Fruit fly (Drosophila melanogaster) whole organism, embryonic: ENCODE measurements around the gene Cwc25.
A peak's percentile ranks its signal among the peaks of the same experiment; 100 is the strongest.

Source experiments
- ATbp ChIP-seq: fragments of 200-800 bp; sonication (Bioruptor generic); optimal IDR thresholded peaks from 2 replicates; lab custom pipeline; 2017; ENCODE audit warnings: missing biosample characterization, mild to moderate bottlenecking, missing genetic modification characterization, missing genetic modification reagents
- Awh ChIP-seq: fragments of 200-800 bp; sonication (Bioruptor generic); IDR thresholded peaks from 2 replicates; pipeline ENCODE4, ENCODE4 v1.3.6; 2022; ENCODE audit warnings: missing biosample characterization, missing genetic modification characterization
- CG10366 ChIP-seq: fragments of 200-800 bp; sonication (Bioruptor generic); IDR thresholded peaks from 2 replicates; pipeline ENCODE4 v1.3.6; 2022; ENCODE audit warnings: missing biosample characterization, missing genetic modification characterization
- CG10462 ChIP-seq: fragments of 200-800 bp; sonication (Bioruptor generic); optimal IDR thresholded peaks from 2 replicates; lab custom pipeline; 2016; ENCODE audit warnings: missing biosample characterization, missing genetic modification characterization
- CG10543 ChIP-seq: fragments of 200-800 bp; sonication (Bioruptor generic); optimal IDR thresholded peaks from 3 replicates; lab custom pipeline; 2017; ENCODE audit warnings: missing biosample characterization, mild to moderate bottlenecking, missing genetic modification characterization, moderate library complexity
- CG10654 ChIP-seq: fragments of 200-800 bp; sonication (Bioruptor generic); optimal IDR thresholded peaks from 2 replicates; lab custom pipeline; 2016; ENCODE audit warnings: missing biosample characterization, missing genetic modification characterization
- CG10979 ChIP-seq: fragments of 200-800 bp; sonication (Bioruptor generic); optimal IDR thresholded peaks from 2 replicates; lab custom pipeline; 2018; ENCODE audit warnings: missing biosample characterization, mild to moderate bottlenecking, missing genetic modification characterization, moderate library complexity
- CG11247 ChIP-seq: fragments of 200-800 bp; sonication (Bioruptor generic); IDR thresholded peaks from 2 replicates; pipeline ENCODE4 v1.3.6; 2022; ENCODE audit warnings: missing biosample characterization, missing genetic modification characterization
- CG12659 ChIP-seq: fragments of 200-800 bp; sonication (Bioruptor generic); optimal IDR thresholded peaks from 3 replicates; lab custom pipeline; 2017; ENCODE audit warnings: mild to moderate bottlenecking, missing biosample characterization, missing genetic modification reagents, missing genetic modification characterization
- CG14014 ChIP-seq: fragments of 200-800 bp; sonication (Bioruptor generic); IDR thresholded peaks from 2 replicates; pipeline ENCODE4 v1.3.6; 2022; ENCODE audit warnings: missing biosample characterization, missing genetic modification characterization
- CG14050 ChIP-seq: fragments of 200-800 bp; sonication (Bioruptor generic); IDR thresholded peaks from 3 replicates; pipeline ENCODE4 v1.3.6; 2022; ENCODE audit warnings: missing biosample characterization, missing genetic modification characterization
- CG14710 ChIP-seq: fragments of 200-800 bp; sonication (Bioruptor generic); optimal IDR thresholded peaks from 3 replicates; lab custom pipeline; 2019; ENCODE audit warnings: missing biosample characterization, mild to moderate bottlenecking, missing genetic modification characterization, moderate library complexity
- CG15011 ChIP-seq: fragments of 200-800 bp; sonication (Bioruptor generic); optimal IDR thresholded peaks from 3 replicates; lab custom pipeline; 2018; ENCODE audit warnings: missing biosample characterization, mild to moderate bottlenecking, missing genetic modification characterization
- CG16779 ChIP-seq: fragments of 200-800 bp; sonication (Bioruptor generic); IDR thresholded peaks from 2 replicates; pipeline ENCODE4 v1.3.6; 2022; ENCODE audit warnings: missing biosample characterization, missing genetic modification characterization
- CG16815 ChIP-seq: fragments of 200-800 bp; sonication (Bioruptor generic); optimal IDR thresholded peaks from 3 replicates; lab custom pipeline; 2017; ENCODE audit warnings: missing biosample characterization, mild to moderate bottlenecking, missing genetic modification characterization
- CG16863 ChIP-seq: fragments of 200-800 bp; sonication (Bioruptor generic); optimal IDR thresholded peaks from 3 replicates; lab custom pipeline; 2016; ENCODE audit warnings: missing biosample characterization, missing genetic modification characterization
- CG3995 ChIP-seq: fragments of 200-800 bp; sonication (Bioruptor generic); optimal IDR thresholded peaks from 3 replicates; lab custom pipeline; 2016; ENCODE audit warnings: missing biosample characterization, missing genetic modification characterization
- CG4854 ChIP-seq: fragments of 200-800 bp; sonication (Bioruptor generic); optimal IDR thresholded peaks from 2 replicates; lab custom pipeline; 2016; ENCODE audit warnings: missing biosample characterization, missing genetic modification characterization, inconsistent platforms
- CG5953 ChIP-seq: fragments of 200-800 bp; sonication (Bioruptor generic); IDR thresholded peaks from 2 replicates; pipeline ENCODE4 v1.3.6; 2022; ENCODE audit warnings: missing biosample characterization, missing genetic modification characterization
- CG6175 ChIP-seq: fragments of 200-800 bp; sonication (Bioruptor generic); IDR thresholded peaks from 3 replicates; pipeline ENCODE4 v1.3.6; 2022; ENCODE audit warnings: missing biosample characterization, missing genetic modification characterization
- CG9437 ChIP-seq: fragments of 200-800 bp; sonication (Bioruptor generic); optimal IDR thresholded peaks from 2 replicates; lab custom pipeline; 2018; ENCODE audit warnings: missing biosample characterization, mild to moderate bottlenecking, missing genetic modification characterization
- CG9727 ChIP-seq: fragments of 200-800 bp; sonication (Bioruptor generic); optimal IDR thresholded peaks from 3 replicates; lab custom pipeline; 2017; ENCODE audit warnings: missing biosample characterization, mild to moderate bottlenecking, missing genetic modification characterization
- CG9876 ChIP-seq: fragments of 200-800 bp; sonication (Bioruptor generic); optimal IDR thresholded peaks from 2 replicates; lab custom pipeline; 2016; ENCODE audit warnings: missing biosample characterization, missing genetic modification characterization
- Dp ChIP-seq: fragments of 200-800 bp; sonication (Bioruptor generic); optimal IDR thresholded peaks from 2 replicates; lab custom pipeline; 2018; ENCODE audit warnings: missing biosample characterization, mild to moderate bottlenecking, missing genetic modification characterization, moderate library complexity
- Fer1 ChIP-seq: fragments of 200-800 bp; sonication (Bioruptor generic); optimal IDR thresholded peaks from 2 replicates; lab custom pipeline; 2017; ENCODE audit warnings: missing biosample characterization, mild to moderate bottlenecking, missing genetic modification characterization
- Fer3 ChIP-seq: fragments of 200-800 bp; sonication (Bioruptor generic); optimal IDR thresholded peaks from 2 replicates; lab custom pipeline; 2018; ENCODE audit warnings: missing biosample characterization, mild to moderate bottlenecking, missing genetic modification characterization, moderate library complexity
- HLH3B ChIP-seq: fragments of 200-800 bp; sonication (Bioruptor generic); IDR thresholded peaks from 2 replicates; pipeline ENCODE4 v1.3.6; 2022; ENCODE audit warnings: missing biosample characterization, missing genetic modification characterization
- Hey ChIP-seq: fragments of 200-800 bp; sonication (Bioruptor generic); optimal IDR thresholded peaks from 3 replicates; lab custom pipeline; 2018; ENCODE audit warnings: missing biosample characterization, mild to moderate bottlenecking, missing genetic modification characterization
- NC2α ChIP-seq: fragments of 200-800 bp; sonication (Bioruptor generic); optimal IDR thresholded peaks from 2 replicates; lab custom pipeline; 2016; ENCODE audit warnings: missing biosample characterization, missing genetic modification characterization
- Nf-YC ChIP-seq: fragments of 200-800 bp; optimal IDR thresholded peaks from 3 replicates; lab custom pipeline; 2019; ENCODE audit warnings: missing biosample characterization, mild to moderate bottlenecking, missing genetic modification characterization, moderate library complexity
- NfI ChIP-seq: fragments of 200-800 bp; sonication (Bioruptor generic); optimal IDR thresholded peaks from 3 replicates; lab custom pipeline; 2018; ENCODE audit warnings: missing biosample characterization, mild to moderate bottlenecking, missing genetic modification characterization, moderate library complexity
- Side ChIP-seq: fragments of 200-800 bp; sonication (Bioruptor generic); optimal IDR thresholded peaks from 2 replicates; lab custom pipeline; 2016; ENCODE audit warnings: missing biosample characterization, missing genetic modification characterization
- Sox102F ChIP-seq: fragments of 200-800 bp; sonication (Bioruptor generic); optimal IDR thresholded peaks from 2 replicates; lab custom pipeline; 2018; ENCODE audit warnings: missing biosample characterization, mild to moderate bottlenecking, missing genetic modification characterization, moderate library complexity
- Spps ChIP-seq: fragments of 200-800 bp; sonication (Bioruptor generic); optimal IDR thresholded peaks from 2 replicates; lab custom pipeline; 2018; ENCODE audit warnings: missing biosample characterization, mild to moderate bottlenecking, missing genetic modification characterization
- bsh ChIP-seq, 2 experiments: fragments of 200-800 bp; sonication (Bioruptor generic); optimal IDR thresholded peaks; 2 replicates each; lab custom pipeline; 2017 to 2018; ENCODE audit warnings: mild to moderate bottlenecking in 2 of 2, missing biosample characterization in 2 of 2, missing genetic modification characterization in 2 of 2, moderate library complexity in 1 of 2
- btn ChIP-seq: fragments of 200-800 bp; sonication (Bioruptor generic); optimal IDR thresholded peaks from 2 replicates; lab custom pipeline; 2016; ENCODE audit warnings: missing biosample characterization, missing genetic modification characterization
- cato ChIP-seq: fragments of 200-800 bp; sonication (Bioruptor generic); optimal IDR thresholded peaks from 2 replicates; lab custom pipeline; 2016; ENCODE audit warnings: missing biosample characterization, missing genetic modification characterization, borderline replicate concordance
- crc ChIP-seq: fragments of 200-800 bp; sonication (Bioruptor generic); optimal IDR thresholded peaks from 2 replicates; lab custom pipeline; 2016; ENCODE audit warnings: missing biosample characterization, missing genetic modification characterization
- gcm ChIP-seq: fragments of 200-800 bp; sonication (Bioruptor generic); optimal IDR thresholded peaks from 2 replicates; lab custom pipeline; 2019; ENCODE audit warnings: missing biosample characterization, mild to moderate bottlenecking, missing genetic modification characterization, moderate library complexity
- gcm2 ChIP-seq: fragments of 200-800 bp; sonication (Bioruptor generic); optimal IDR thresholded peaks from 2 replicates; lab custom pipeline; 2016; ENCODE audit warnings: missing biosample characterization, missing genetic modification characterization
- gfzf ChIP-seq: fragments of 200-800 bp; sonication (Bioruptor generic); optimal IDR thresholded peaks from 2 replicates; lab custom pipeline; 2016; ENCODE audit warnings: missing biosample characterization, mild to moderate bottlenecking, missing genetic modification characterization, moderate library complexity
- grn ChIP-seq: fragments of 200-800 bp; sonication (Bioruptor generic); optimal IDR thresholded peaks from 3 replicates; lab custom pipeline; 2017; ENCODE audit warnings: missing biosample characterization, missing genetic modification characterization
- hkb ChIP-seq, 2 experiments: fragments of 200-800 bp in 1 of 2; fragments of >200 bp in 1 of 2; sonication (Bioruptor generic) in 1 of 2; IDR thresholded peaks in 1 of 2; optimal IDR thresholded peaks in 1 of 2; 2 replicates each; pipeline versions ENCODE4 v1.3.6 to Lab custom; 2017 to 2022; ENCODE audit warnings: missing biosample characterization in 1 of 2, missing genetic modification characterization in 1 of 2
- nerfin-1 ChIP-seq: fragments of 200-800 bp; sonication (Bioruptor generic); optimal IDR thresholded peaks from 3 replicates; lab custom pipeline; 2019; ENCODE audit warnings: missing biosample characterization, mild to moderate bottlenecking, missing genetic modification characterization, moderate library complexity
- otp ChIP-seq: fragments of 200-800 bp; sonication (Bioruptor generic); IDR thresholded peaks from 3 replicates; pipeline ENCODE4, ENCODE4 v1.3.6; 2022; ENCODE audit warnings: missing biosample characterization, missing genetic modification characterization
- psq ChIP-seq: fragments of 200-800 bp; sonication (Bioruptor generic); optimal IDR thresholded peaks from 2 replicates; lab custom pipeline; 2017; ENCODE audit warnings: missing biosample characterization, missing genetic modification characterization
- repo ChIP-seq: fragments of 200-800 bp; sonication (Bioruptor generic); optimal IDR thresholded peaks from 2 replicates; lab custom pipeline; 2016; ENCODE audit warnings: missing biosample characterization, missing genetic modification characterization
- sd ChIP-seq: fragments of 200-800 bp; sonication (Bioruptor generic); optimal IDR thresholded peaks from 3 replicates; lab custom pipeline; 2018; ENCODE audit warnings: missing biosample characterization, mild to moderate bottlenecking, missing genetic modification characterization, moderate library complexity
- sqz ChIP-seq: fragments of 200-800 bp; sonication (Bioruptor generic); optimal IDR thresholded peaks from 3 replicates; lab custom pipeline; 2018; ENCODE audit warnings: missing biosample characterization, mild to moderate bottlenecking, missing genetic modification characterization
- toy ChIP-seq: fragments of 200-800 bp; sonication (Bioruptor generic); IDR thresholded peaks from 2 replicates; pipeline ENCODE4 v1.3.6; 2022; ENCODE audit warnings: missing biosample characterization, missing genetic modification characterization

Gene Cwc25

DNA sequence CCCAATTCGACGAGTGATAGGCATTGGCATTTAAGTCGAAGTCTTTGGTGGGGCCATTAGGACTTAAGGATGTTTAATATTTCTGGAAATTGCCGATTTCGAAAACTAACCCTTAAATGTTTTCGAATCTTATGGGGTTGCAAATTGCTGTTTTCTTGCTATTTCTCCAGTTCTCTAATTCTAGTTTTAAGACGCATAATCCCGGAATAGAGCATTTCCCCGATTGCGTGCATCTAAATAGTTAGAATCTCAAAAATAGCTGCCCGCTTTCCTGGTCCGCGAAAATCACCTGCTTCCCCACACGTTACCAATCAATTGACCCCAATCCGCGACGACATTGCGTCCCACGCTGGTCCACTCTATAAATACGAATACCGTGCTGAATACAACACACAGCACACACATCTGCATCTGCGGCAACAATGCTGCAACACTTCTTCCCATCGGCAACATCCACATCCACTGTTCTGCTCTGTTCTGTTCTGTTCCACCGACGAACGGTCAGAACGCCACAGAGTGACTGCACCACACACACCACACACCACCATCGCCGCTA, 7.1 kb downstream of the Cwc25 start, which contains the start of gene Bacc (continued):
- TF ChIP-seq CG10366 (no peak), CG14710 (tag; lab: Kevin White, UChicago) (peak; percentile 69), CG15011 (GFP tag; lab: Kevin White, UChicago) (peak; percentile 84), repo (GFP tag; lab: Kevin White, UChicago) (peak; percentile 86), bsh (GFP tag; optimal IDR thresholded peaks at IDR 0.05; lab: Kevin White, UChicago) (peak; percentile 79 to 99), CG6175 (no peak), sqz (GFP tag; lab: Kevin White, UChicago) (peak; percentile 81), gcm2 (GFP tag; lab: Kevin White, UChicago) (peak; percentile 77), Hey (peak; percentile 59), nerfin-1 (tag; lab: Kevin White, UChicago) (peak; percentile 67), CG10462 (peak; percentile 79), CG10654 (GFP tag; lab: Kevin White, UChicago) (peak; percentile 80), cato (GFP tag; lab: Kevin White, UChicago) (peak; percentile 61), ATbp (GFP tag; lab: Kevin White, UChicago) (peak; percentile 83), NfI (peak; percentile 83), toy (no peak), gfzf (GFP tag; lab: Kevin White, UChicago) (no peak), gcm (GFP tag; lab: Kevin White, UChicago) (peak; percentile 65), Nf-YC (peak; percentile 64), CG14050 (GFP tag; lab: Robert Waterston, UW) (no peak), CG11247 (GFP tag; lab: Robert Waterston, UW) (no peak), grn (GFP tag; lab: Kevin White, UChicago) (no peak), otp (GFP tag; lab: Robert Waterston, UW) (no peak), hkb (optimal IDR thresholded peaks at IDR 0.05; lab: Kevin White, UChicago) (no peak), hkb (GFP tag; IDR thresholded peaks at IDR 0.05; lab: Robert Waterston, UW) (no peak), CG4854 (GFP tag; lab: Kevin White, UChicago) (peak; percentile 77), Side (GFP tag; lab: Kevin White, UChicago) (peak; percentile 80), Awh (no peak), CG9876 (GFP tag; lab: Kevin White, UChicago) (peak; percentile 79), CG10979 (tag; lab: Kevin White, UChicago) (peak; percentile 75), Sox102F (GFP tag; lab: Kevin White, UChicago) (peak; percentile 88), CG9437 (GFP tag; lab: Kevin White, UChicago) (peak; percentile 90), CG16779 (GFP tag; lab: Robert Waterston, UW) (no peak), Spps (peak; percentile 48), psq (GFP tag; lab: Kevin White, UChicago) (peak; percentile 15), Fer3 (tag; lab: Kevin White, UChicago) (peak; percentile 83), btn (GFP tag; lab: Kevin White, UChicago) (peak; percentile 76), CG10543 (GFP tag; lab: Kevin White, UChicago) (peak; percentile 74), Fer1 (GFP tag; lab: Kevin White, UChicago) (peak; percentile 91), CG12659 (peak; percentile 95), CG9727 (GFP tag; lab: Kevin White, UChicago) (peak; percentile 91), HLH3B (GFP tag; lab: Robert Waterston, UW) (no peak), CG3995 (GFP tag; lab: Kevin White, UChicago) (peak; percentile 73), CG14014 (no peak), CG16863 (GFP tag; lab: Kevin White, UChicago) (peak; percentile 83), NC2α (GFP tag; lab: Kevin White, UChicago) (peak; percentile 73), CG16815 (peak; percentile 84), crc (GFP tag; lab: Kevin White, UChicago) (peak; percentile 90), CG5953 (GFP tag; lab: Robert Waterston, UW) (no peak), sd (tag; lab: Kevin White, UChicago) (peak; percentile 28), Dp (GFP tag; lab: Kevin White, UChicago) (no peak)
